Fruit fly (Drosophila melanogaster): Measurements from ENCODE around the gene Chc.
A peak's percentile ranks its signal among the peaks of the same experiment; 100 is the strongest.

The Chc gene

dm6 chrX:15834594-15835236, 575 bp downstream of the Chc start (continued):
- no peak for TF ChIP-seq CG5245 (GFP tag; optimal IDR thresholded peaks at IDR 0.05)
- no peak for TF ChIP-seq CG10979 (tag; optimal IDR thresholded peaks at IDR 0.05)
- TF ChIP-seq croc (GFP tag; conservative IDR thresholded peaks at IDR 0.05): no peak
- TF ChIP-seq Elba2 (GFP tag; optimal IDR thresholded peaks at IDR 0.05): no peak
- no peak for TF ChIP-seq CG2875 (GFP tag; optimal IDR thresholded peaks at IDR 0.05)
- no peak for TF ChIP-seq CG8944 (GFP tag; optimal IDR thresholded peaks at IDR 0.05)
- TF ChIP-seq CG4328 (GFP tag; optimal IDR thresholded peaks at IDR 0.05): no peak
- TF ChIP-seq HHEX (GFP tag; optimal IDR thresholded peaks at IDR 0.05): no peak
- TF ChIP-seq BtbVII (GFP tag; optimal IDR thresholded peaks at IDR 0.05): peak; percentile 24
- TF ChIP-seq unc-4 (GFP tag; IDR thresholded peaks at IDR 0.05; ENCODE audit: partially characterized antibody): no peak
- no peak for TF ChIP-seq CG7271 (tag; optimal IDR thresholded peaks at IDR 0.05)
- TF ChIP-seq grn (GFP tag; optimal IDR thresholded peaks at IDR 0.05): no peak
- TF ChIP-seq Tbp (GFP tag; optimal IDR thresholded peaks at IDR 0.05): no peak
- TF ChIP-seq CG14965 (GFP tag; optimal IDR thresholded peaks at IDR 0.05; ENCODE audit: borderline replicate concordance): no peak
- no peak for TF ChIP-seq klu (GFP tag; IDR thresholded peaks at IDR 0.05)
- no peak for TF ChIP-seq fd3F (GFP tag; optimal IDR thresholded peaks at IDR 0.05)
- no peak for TF ChIP-seq CG13624 (GFP tag; optimal IDR thresholded peaks at IDR 0.05)
- no peak for TF ChIP-seq Neu2 (GFP tag; optimal IDR thresholded peaks at IDR 0.05; ENCODE audit: borderline replicate concordance)
- no peak for TF ChIP-seq CG6854 (GFP tag; optimal IDR thresholded peaks at IDR 0.05)
- no peak for TF ChIP-seq maf-S (GFP tag; optimal IDR thresholded peaks at IDR 0.05)
- TF ChIP-seq run (tag; optimal IDR thresholded peaks at IDR 0.05): no peak
- TF ChIP-seq Ada2b (GFP tag; IDR thresholded peaks at IDR 0.05): no peak
- no peak for TF ChIP-seq NC2β (GFP tag; optimal IDR thresholded peaks at IDR 0.05)
- no peak for TF ChIP-seq Kr (GFP tag; optimal IDR thresholded peaks at IDR 0.05)
- no peak for TF ChIP-seq pros (GFP tag; optimal IDR thresholded peaks at IDR 0.05)
- TF ChIP-seq CG9797 (GFP tag; optimal IDR thresholded peaks at IDR 0.05): no peak
- TF ChIP-seq wor (GFP tag; IDR thresholded peaks at IDR 0.05): no peak
- no peak for TF ChIP-seq CHES-1-like (GFP tag; optimal IDR thresholded peaks at IDR 0.05)
- TF ChIP-seq CG31224 (GFP tag; IDR thresholded peaks at IDR 0.05): no peak
- TF ChIP-seq Awh (GFP tag; IDR thresholded peaks at IDR 0.05): no peak
- no peak for TF ChIP-seq CG12391 (tag; optimal IDR thresholded peaks at IDR 0.05)
- TF ChIP-seq unpg (GFP tag; optimal IDR thresholded peaks at IDR 0.05): no peak
- TF ChIP-seq ap (GFP tag; IDR thresholded peaks at IDR 0.05): no peak
- no peak for TF ChIP-seq eve (GFP tag; optimal IDR thresholded peaks at IDR 0.05)
- TF ChIP-seq peb (GFP tag; IDR thresholded peaks at IDR 0.05): no peak
- TF ChIP-seq D19B (GFP tag; optimal IDR thresholded peaks at IDR 0.05): peak; percentile 55
- TF ChIP-seq Hr3 (GFP tag; optimal IDR thresholded peaks at IDR 0.05): no peak
- TF ChIP-seq Nf-YB (GFP tag; optimal IDR thresholded peaks at IDR 0.05): peak; percentile 16
- peak; percentile 17 for TF ChIP-seq CG15479 (GFP tag; optimal IDR thresholded peaks at IDR 0.05)
- TF ChIP-seq h (optimal IDR thresholded peaks at IDR 0.05): no peak
- no peak for TF ChIP-seq CG1832 (GFP tag; optimal IDR thresholded peaks at IDR 0.05)
- no peak for TF ChIP-seq CG7372 (GFP tag; IDR thresholded peaks at IDR 0.05)
- TF ChIP-seq psq (GFP tag; optimal IDR thresholded peaks at IDR 0.05): no peak
- TF ChIP-seq CG17612 (GFP tag; IDR thresholded peaks at IDR 0.05): no peak
- no peak for TF ChIP-seq zfh1 (GFP tag; IDR thresholded peaks at IDR 0.05)
- no peak for TF ChIP-seq Hr51 (GFP tag; optimal IDR thresholded peaks at IDR 0.05)
- no peak for TF ChIP-seq CG3995 (GFP tag; optimal IDR thresholded peaks at IDR 0.05)
- no peak for TF ChIP-seq Dfd (GFP tag; optimal IDR thresholded peaks at IDR 0.05)
- peak; percentile 0 for TF ChIP-seq CG15514 (GFP tag; optimal IDR thresholded peaks at IDR 0.05)
- TF ChIP-seq HLH54F (GFP tag; optimal IDR thresholded peaks at IDR 0.05): no peak
- no peak for TF ChIP-seq zf30C (GFP tag; optimal IDR thresholded peaks at IDR 0.05)

Data from whole organism, embryonic.